Fruit fly (Drosophila melanogaster) whole organism, embryonic: Measurements from ENCODE around the gene CaBP1.
A peak's percentile ranks its signal among the peaks of the same experiment; 100 is the strongest.

Source experiments
- Asciz ChIP-seq: fragments of 200-800 bp; sonication (Bioruptor generic); optimal IDR thresholded peaks from 2 replicates; lab custom pipeline; 2017; ENCODE audit warnings: missing biosample characterization, mild to moderate bottlenecking, missing genetic modification characterization, missing genetic modification reagents
- CG11398 ChIP-seq: fragments of 200-800 bp; sonication (Bioruptor generic); optimal IDR thresholded peaks from 2 replicates; lab custom pipeline; 2016; ENCODE audit warnings: missing biosample characterization, missing genetic modification characterization
- CG11695 ChIP-seq: fragments of 200-800 bp; sonication (Bioruptor generic); IDR thresholded peaks from 3 replicates; pipeline ENCODE4 v1.3.6; 2022; ENCODE audit warnings: missing biosample characterization, missing genetic modification characterization
- CG12391 ChIP-seq: fragments of 200-800 bp; sonication (Bioruptor generic); optimal IDR thresholded peaks from 3 replicates; lab custom pipeline; 2018; ENCODE audit warnings: missing biosample characterization, mild to moderate bottlenecking, missing genetic modification characterization, moderate library complexity
- CG13287 ChIP-seq: fragments of 200-800 bp; sonication (Bioruptor generic); IDR thresholded peaks from 2 replicates; pipeline ENCODE4 v1.3.6; 2022; ENCODE audit warnings: missing biosample characterization, missing genetic modification characterization; ENCODE audit not compliant: partially characterized antibody
- CG14014 ChIP-seq: fragments of 200-800 bp; sonication (Bioruptor generic); IDR thresholded peaks from 2 replicates; pipeline ENCODE4 v1.3.6; 2022; ENCODE audit warnings: missing biosample characterization, missing genetic modification characterization
- CG17385 ChIP-seq: fragments of 200-800 bp; sonication (Bioruptor generic); optimal IDR thresholded peaks from 3 replicates; lab custom pipeline; 2018; ENCODE audit warnings: missing biosample characterization, mild to moderate bottlenecking, missing genetic modification characterization
- CG17912 ChIP-seq: fragments of 200-800 bp; sonication (Bioruptor generic); optimal IDR thresholded peaks from 2 replicates; lab custom pipeline; 2018; ENCODE audit warnings: missing biosample characterization, mild to moderate bottlenecking, missing genetic modification characterization
- CG18011 ChIP-seq: fragments of 200-800 bp; sonication (Bioruptor generic); optimal IDR thresholded peaks from 2 replicates; lab custom pipeline; 2017; ENCODE audit warnings: missing biosample characterization, missing genetic modification characterization, mild to moderate bottlenecking, moderate library complexity, missing genotype
- CG4820 ChIP-seq: fragments of 200-800 bp; sonication (Bioruptor generic); optimal IDR thresholded peaks from 3 replicates; lab custom pipeline; 2016; ENCODE audit warnings: missing biosample characterization, missing genetic modification characterization
- CG6175 ChIP-seq: fragments of 200-800 bp; sonication (Bioruptor generic); IDR thresholded peaks from 3 replicates; pipeline ENCODE4 v1.3.6; 2022; ENCODE audit warnings: missing biosample characterization, missing genetic modification characterization
- CG8478 ChIP-seq: fragments of >200 bp; optimal IDR thresholded peaks from 2 replicates; lab custom pipeline; 2018
- CG9876 ChIP-seq: fragments of 200-800 bp; sonication (Bioruptor generic); optimal IDR thresholded peaks from 2 replicates; lab custom pipeline; 2016; ENCODE audit warnings: missing biosample characterization, missing genetic modification characterization
- Dad ChIP-seq: fragments of 200-800 bp; sonication (Bioruptor generic); optimal IDR thresholded peaks from 3 replicates; lab custom pipeline; 2016; ENCODE audit warnings: missing biosample characterization, missing genetic modification characterization
- Dbx ChIP-seq: fragments of 200-800 bp; sonication (Bioruptor generic); IDR thresholded peaks from 3 replicates; pipeline ENCODE4 v1.3.6; 2022; ENCODE audit warnings: missing biosample characterization, missing genetic modification characterization
- Deaf1 ChIP-seq: fragments of 200-800 bp; optimal IDR thresholded peaks from 3 replicates; lab custom pipeline; 2019; ENCODE audit warnings: missing biosample characterization, mild to moderate bottlenecking, missing genetic modification characterization, moderate library complexity
- Ets65A ChIP-seq: fragments of 200-800 bp; sonication (Bioruptor generic); peaks from one replicate; lab custom pipeline; 2016; ENCODE audit warnings: missing biosample characterization, missing genetic modification characterization
- Gsc ChIP-seq: fragments of 200-800 bp; sonication (Bioruptor generic); IDR thresholded peaks from 2 replicates; pipeline ENCODE4 v1.3.6; 2022; ENCODE audit warnings: missing biosample characterization, missing genetic modification characterization
- Kr ChIP-seq: fragments of 200-800 bp; sonication (Bioruptor generic); optimal IDR thresholded peaks from 2 replicates; lab custom pipeline; 2017; ENCODE audit warnings: missing biosample characterization, mild to moderate bottlenecking, missing genetic modification characterization
- Max ChIP-seq: fragments of 200-800 bp; sonication (Bioruptor generic); optimal IDR thresholded peaks from 2 replicates; lab custom pipeline; 2016; ENCODE audit warnings: missing biosample characterization, mild to moderate bottlenecking, missing genetic modification characterization
- Meics ChIP-seq: fragments of 200-800 bp; sonication (Bioruptor generic); optimal IDR thresholded peaks from 2 replicates; lab custom pipeline; 2017; ENCODE audit warnings: missing biosample characterization, mild to moderate bottlenecking, missing genetic modification characterization
- Sry-δ ChIP-seq: fragments of 200-800 bp; sonication (Bioruptor generic); optimal IDR thresholded peaks from 2 replicates; lab custom pipeline; 2016; ENCODE audit warnings: missing biosample characterization, missing genetic modification characterization
- Taf1 ChIP-seq: fragments of 200-800 bp; sonication (Bioruptor generic); IDR thresholded peaks from 2 replicates; pipeline ENCODE4 v1.3.6; 2022; ENCODE audit warnings: missing biosample characterization, missing genetic modification characterization
- Trl ChIP-seq, 3 experiments: fragments of >200 bp in 2 of 3; fragments of 200-800 bp in 1 of 3; sonication (Bioruptor generic) in 1 of 3; optimal IDR thresholded peaks; 2 replicates in 1 of 3; 3 replicates in 2 of 3; lab custom pipeline; 2016 to 2017; ENCODE audit warnings: missing biosample characterization in 1 of 3, missing genetic modification characterization in 1 of 3
- ab ChIP-seq: fragments of 200-800 bp; sonication (Bioruptor generic); optimal IDR thresholded peaks from 2 replicates; lab custom pipeline; 2016; ENCODE audit warnings: missing biosample characterization, missing genetic modification characterization
- aop ChIP-seq: fragments of 200-800 bp; sonication (Bioruptor generic); IDR thresholded peaks from 2 replicates; pipeline ENCODE4 v1.3.6; 2022; ENCODE audit warnings: missing biosample characterization, missing genetic modification characterization
- dan ChIP-seq: fragments of 200-800 bp; sonication (Bioruptor generic); IDR thresholded peaks from 2 replicates; pipeline ENCODE4 v1.3.6; 2022; ENCODE audit warnings: missing biosample characterization, missing genetic modification characterization
- danr ChIP-seq: fragments of 200-800 bp; sonication (Bioruptor generic); IDR thresholded peaks from 2 replicates; pipeline ENCODE4 v1.3.6; 2022; ENCODE audit warnings: missing biosample characterization, missing genetic modification characterization
- dati ChIP-seq: fragments of 200-800 bp; sonication (Bioruptor generic); IDR thresholded peaks from 2 replicates; pipeline ENCODE4 v1.3.6; 2022; ENCODE audit warnings: missing biosample characterization, missing genetic modification characterization
- dimm ChIP-seq: fragments of 200-800 bp; sonication (Bioruptor generic); IDR thresholded peaks from 2 replicates; pipeline ENCODE4 v1.3.6; 2022; ENCODE audit warnings: missing biosample characterization, missing genetic modification characterization
- dpn ChIP-seq, 2 experiments: fragments of 200-800 bp; sonication (Bioruptor generic); optimal IDR thresholded peaks; 3 replicates each; lab custom pipeline; 2016; ENCODE audit warnings: missing biosample characterization in 2 of 2, missing genetic modification characterization in 2 of 2
- dysf ChIP-seq: fragments of 200-800 bp; sonication (Bioruptor generic); IDR thresholded peaks from 3 replicates; pipeline ENCODE4 v1.3.6; 2022; ENCODE audit warnings: missing biosample characterization, missing genetic modification characterization
- ems ChIP-seq: fragments of 200-800 bp; sonication (Bioruptor generic); optimal IDR thresholded peaks from 3 replicates; lab custom pipeline; 2016; ENCODE audit warnings: missing biosample characterization, missing genetic modification characterization
- ewg ChIP-seq: fragments of 200-800 bp; sonication (Bioruptor generic); optimal IDR thresholded peaks from 3 replicates; lab custom pipeline; 2017; ENCODE audit warnings: mild to moderate bottlenecking, missing biosample characterization, missing genetic modification reagents, missing genetic modification characterization
- ftz-f1 ChIP-seq: fragments of 200-800 bp; sonication (Bioruptor generic); optimal IDR thresholded peaks from 2 replicates; lab custom pipeline; 2016; ENCODE audit warnings: missing biosample characterization, missing genetic modification characterization
- kah ChIP-seq: fragments of 200-800 bp; sonication (Bioruptor generic); optimal IDR thresholded peaks from 2 replicates; lab custom pipeline; 2018; ENCODE audit warnings: missing biosample characterization, mild to moderate bottlenecking, missing genetic modification characterization
- klu ChIP-seq: fragments of 200-800 bp; sonication (Bioruptor generic); IDR thresholded peaks from 2 replicates; pipeline ENCODE4 v1.3.6; 2022; ENCODE audit warnings: missing biosample characterization, missing genetic modification characterization
- lab ChIP-seq: fragments of 200-800 bp; sonication (Bioruptor generic); optimal IDR thresholded peaks from 3 replicates; lab custom pipeline; 2017; ENCODE audit warnings: missing biosample characterization, missing genetic modification characterization, mild to moderate bottlenecking, moderate library complexity, missing genetic modification reagents
- nau ChIP-seq: fragments of 200-800 bp; sonication (Bioruptor generic); optimal IDR thresholded peaks from 3 replicates; lab custom pipeline; 2017; ENCODE audit warnings: missing biosample characterization, mild to moderate bottlenecking, missing genetic modification characterization, missing genetic modification reagents
- onecut ChIP-seq: fragments of 200-800 bp; sonication (Bioruptor generic); IDR thresholded peaks from 2 replicates; pipeline ENCODE4 v1.3.6; 2022; ENCODE audit warnings: missing biosample characterization, missing genetic modification characterization
- pan ChIP-seq, 4 experiments: fragments of >200 bp in 3 of 4; fragments of 200-800 bp in 1 of 4; sonication (Bioruptor generic) in 1 of 4; optimal IDR thresholded peaks in 3 of 4; IDR thresholded peaks in 1 of 4; 2 replicates each; pipeline versions ENCODE4 v1.3.6 to Lab custom; 2017 to 2022; ENCODE audit warnings: missing biosample characterization in 2 of 4, missing genetic modification characterization in 2 of 4, mixed read lengths in 1 of 4
- pnt ChIP-seq: fragments of 200-800 bp; sonication (Bioruptor generic); optimal IDR thresholded peaks from 3 replicates; lab custom pipeline; 2016; ENCODE audit warnings: missing biosample characterization, missing genetic modification characterization
- sd ChIP-seq: fragments of 200-800 bp; sonication (Bioruptor generic); optimal IDR thresholded peaks from 3 replicates; lab custom pipeline; 2018; ENCODE audit warnings: missing biosample characterization, mild to moderate bottlenecking, missing genetic modification characterization, moderate library complexity
- shn ChIP-seq: fragments of 200-800 bp; sonication (Bioruptor generic); optimal IDR thresholded peaks from 3 replicates; lab custom pipeline; 2016; ENCODE audit warnings: missing biosample characterization, missing genetic modification characterization
- slp2 ChIP-seq: fragments of 200-800 bp; sonication (Bioruptor generic); optimal IDR thresholded peaks from 2 replicates; lab custom pipeline; 2016; ENCODE audit warnings: missing biosample characterization, missing genetic modification characterization
- ssp ChIP-seq: fragments of 200-800 bp; sonication (Bioruptor generic); IDR thresholded peaks from 2 replicates; pipeline ENCODE4 v1.3.6; 2022; ENCODE audit warnings: missing biosample characterization, missing genetic modification characterization

Gene CaBP1

dm6 chr2L:16329102-16329520, 27.4 kb downstream of the CaBP1 start, which contains the start of gene mRpL4 (continued):
- TF ChIP-seq CG6175 (GFP tag; lab: Robert Waterston, UW) (0 out of 3 replicates have a peak, but pooled peaks have one; percentile 29), CG17385 (peak; percentile 40), danr (no peak), CG13287 (GFP tag; lab: Robert Waterston, UW) (peak; percentile 99), dimm (GFP tag; lab: Robert Waterston, UW) (no peak), dpn (GFP tag; optimal IDR thresholded peaks at IDR 0.05; lab: Kevin White, UChicago) (peak; percentile 79 to 84), ab (GFP tag; lab: Kevin White, UChicago) (peak; percentile 47), CG14014 (peak; percentile 55), aop (GFP tag; lab: Robert Waterston, UW) (no peak), sd (tag; lab: Kevin White, UChicago) (no peak), slp2 (GFP tag; lab: Kevin White, UChicago) (peak; percentile 72), shn (GFP tag; lab: Kevin White, UChicago) (peak; percentile 76), kah (GFP tag; lab: Kevin White, UChicago) (no peak), ftz-f1 (GFP tag; lab: Kevin White, UChicago) (no peak), Deaf1 (no peak), nau (GFP tag; lab: Kevin White, UChicago) (no peak), Dad (GFP tag; lab: Kevin White, UChicago) (peak; percentile 69), CG11398 (peak; percentile 58), klu (no peak), Dbx (GFP tag; lab: Robert Waterston, UW) (peak; percentile 66; the same call in 1 of the 3 replicates), dan (no peak), Sry-δ (GFP tag; lab: Kevin White, UChicago) (peak; percentile 87), Meics (GFP tag; lab: Kevin White, UChicago) (peak; percentile 100), Asciz (no peak), CG17912 (GFP tag; lab: Kevin White, UChicago) (no peak), Trl (optimal IDR thresholded peaks at IDR 0.05; lab: Kevin White, UChicago) (no peak), Trl (GFP tag; optimal IDR thresholded peaks at IDR 0.05; lab: Kevin White, UChicago) (peak; percentile 83), lab (GFP tag; lab: Kevin White, UChicago) (no peak), ewg (GFP tag; lab: Kevin White, UChicago) (peak; percentile 9), dati (GFP tag; lab: Robert Waterston, UW) (no peak), Kr (GFP tag; lab: Kevin White, UChicago) (no peak), CG4820 (GFP tag; lab: Kevin White, UChicago) (peak; percentile 61), Taf1 (GFP tag; lab: Robert Waterston, UW) (peak; percentile 49; the same call in 1 of the 2 replicates), CG9876 (GFP tag; lab: Kevin White, UChicago) (peak; percentile 74), Ets65A (GFP tag; lab: Kevin White, UChicago) (no peak), pan (optimal IDR thresholded peaks at IDR 0.05; lab: Kevin White, UChicago) (no peak), pan (GFP tag; optimal IDR thresholded peaks at IDR 0.05 in 1 of 2, IDR thresholded peaks at IDR 0.05 in 1 of 2) (peak in 1 of 2 experiments; percentile 85), onecut (GFP tag; lab: Robert Waterston, UW) (0 out of 2 replicates have a peak, but pooled peaks have one; percentile 23), Gsc (GFP tag; lab: Robert Waterston, UW) (no peak), Max (GFP tag; lab: Kevin White, UChicago) (no peak), CG11695 (0 out of 3 replicates have a peak, but pooled peaks have one; percentile 32), pnt (peak; percentile 75), ssp (GFP tag; lab: Robert Waterston, UW) (no peak), CG12391 (tag; lab: Kevin White, UChicago) (peak; percentile 72), ems (GFP tag; lab: Kevin White, UChicago) (peak; percentile 68), CG8478 (lab: Kevin White, UChicago) (no peak), dysf (GFP tag; lab: Robert Waterston, UW) (no peak; the same call in 2 of the 3 replicates), CG18011 (GFP tag; lab: Kevin White, UChicago) (peak; percentile 36)
